Fruit fly (Drosophila melanogaster): Measurements from ENCODE around the gene CG9259.
A peak's percentile ranks its signal among the peaks of the same experiment; 100 is the strongest.

Gene CG9259

DNA sequence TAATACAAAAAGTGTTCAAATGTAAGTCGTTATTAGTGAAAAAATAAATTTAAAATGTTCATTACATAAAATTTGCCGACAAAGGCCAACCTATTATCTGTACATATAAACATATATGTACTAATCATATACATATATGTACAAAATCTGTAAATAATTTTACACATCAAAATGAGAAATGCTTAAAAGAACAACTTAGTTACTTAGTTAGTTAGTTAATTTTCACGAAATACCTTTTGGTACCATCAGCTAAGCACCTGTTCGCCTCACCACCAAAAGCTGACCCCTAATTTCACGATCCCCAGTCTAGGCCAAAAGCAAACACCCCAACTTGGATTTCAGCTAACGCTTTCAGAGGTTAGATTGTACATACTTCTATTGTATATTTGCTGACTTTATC is at the start of gene CG9259:
TSS of gene CG9259 (plus strand) at position 301 of the 400 bp plus-strand sequence.
- TF ChIP-seq Abd-B (GFP tag; optimal IDR thresholded peaks at IDR 0.05) (no peak), pan (optimal IDR thresholded peaks at IDR 0.05) (no peak), N (GFP tag; optimal IDR thresholded peaks at IDR 0.05) (no peak), CrebA (GFP tag; optimal IDR thresholded peaks at IDR 0.05; ENCODE audit: borderline replicate concordance) (no peak), br (GFP tag; optimal IDR thresholded peaks at IDR 0.05) (no peak), Dfd (GFP tag; optimal IDR thresholded peaks at IDR 0.05) (no peak), HLH106 (tag; optimal IDR thresholded peaks at IDR 0.05) (no peak), Hr78 (GFP tag; optimal IDR thresholded peaks at IDR 0.05) (no peak), dl (GFP tag; optimal IDR thresholded peaks at IDR 0.05; ENCODE audit: insufficient read depth in 1 of 2, partially characterized antibody in 2 of 2) (no peak), Mio (GFP tag; optimal IDR thresholded peaks at IDR 0.05) (no peak), rgr (GFP tag; optimal IDR thresholded peaks at IDR 0.05) (no peak)

DNA sequence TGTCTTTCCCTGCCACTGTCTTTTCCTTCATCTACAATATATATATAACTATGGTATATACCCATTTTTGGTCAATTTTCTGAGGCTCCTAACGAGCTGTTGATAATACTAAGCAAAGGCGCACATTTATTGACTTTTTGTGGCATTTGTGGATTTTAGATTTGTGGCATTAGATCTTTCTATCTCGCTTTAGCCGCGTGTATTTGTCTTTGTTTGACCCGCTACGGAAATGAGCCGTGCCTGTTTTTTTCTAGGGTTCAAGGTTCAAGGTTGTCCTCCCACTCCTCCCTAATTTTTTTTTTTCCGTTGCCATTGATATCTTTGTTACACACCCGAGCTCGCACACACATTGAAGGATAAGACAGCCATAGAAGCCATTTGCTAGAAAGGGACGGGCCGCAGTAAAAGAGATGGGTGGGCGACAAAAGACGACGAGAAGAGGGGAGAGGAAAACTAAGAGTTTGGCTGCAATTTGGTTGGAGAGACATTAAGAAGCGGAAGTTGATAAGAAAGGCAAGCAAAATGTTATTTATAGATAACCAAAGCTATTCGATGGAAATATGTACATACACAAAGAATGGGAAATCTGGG is 49.5 kb upstream of the CG9259 start:
- no peak for TF ChIP-seq CG32264 (GFP tag; optimal IDR thresholded peaks at IDR 0.05)
- no peak for TF ChIP-seq Mio (GFP tag; optimal IDR thresholded peaks at IDR 0.05)
- no peak for TF ChIP-seq tai (GFP tag; optimal IDR thresholded peaks at IDR 0.05)
- no peak for TF ChIP-seq CG9705 (GFP tag; optimal IDR thresholded peaks at IDR 0.05)
- no peak for TF ChIP-seq CrebA (GFP tag; optimal IDR thresholded peaks at IDR 0.05; ENCODE audit: borderline replicate concordance)
- no peak for TF ChIP-seq woc (GFP tag; optimal IDR thresholded peaks at IDR 0.05)
- no peak for TF ChIP-seq Sp1 (GFP tag; optimal IDR thresholded peaks at IDR 0.05)
- no peak for TF ChIP-seq pan (optimal IDR thresholded peaks at IDR 0.05)
- TF ChIP-seq fru (GFP tag; optimal IDR thresholded peaks at IDR 0.05): no peak
- TF ChIP-seq Vsx2 (GFP tag; optimal IDR thresholded peaks at IDR 0.05; ENCODE audit: partially characterized antibody): no peak
- TF ChIP-seq jim (GFP tag; optimal IDR thresholded peaks at IDR 0.05): no peak
- no peak for TF ChIP-seq rgr (GFP tag; optimal IDR thresholded peaks at IDR 0.05)
- TF ChIP-seq Jra (GFP tag; optimal IDR thresholded peaks at IDR 0.05): no peak
- no peak for TF ChIP-seq dmrt93B (GFP tag; optimal IDR thresholded peaks at IDR 0.05)
- TF ChIP-seq lola (GFP tag; optimal IDR thresholded peaks at IDR 0.05): no peak
- no peak for TF ChIP-seq sage (GFP tag; optimal IDR thresholded peaks at IDR 0.05)
- no peak for TF ChIP-seq psq (GFP tag; optimal IDR thresholded peaks at IDR 0.05)

DNA sequence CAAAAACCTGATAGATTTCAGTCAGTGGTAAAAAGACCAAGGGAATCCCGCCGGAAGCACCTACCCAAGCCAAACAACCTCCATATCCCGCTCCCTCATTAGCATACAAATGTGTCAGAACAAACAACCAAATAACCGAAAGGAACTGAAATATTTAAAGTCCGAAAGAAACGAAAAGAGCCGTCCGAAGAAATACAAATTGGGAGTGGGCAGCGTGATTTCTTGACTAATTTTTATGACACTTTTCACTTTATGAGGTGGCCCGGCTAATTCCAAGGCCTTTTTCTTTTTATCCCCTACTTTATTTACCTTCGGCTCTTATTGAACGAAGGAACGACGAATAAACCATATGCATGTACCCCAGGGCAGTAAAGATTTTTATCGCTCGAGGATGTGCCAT is 48.5 kb upstream of the CG9259 start:
- TF ChIP-seq lola (GFP tag; optimal IDR thresholded peaks at IDR 0.05): no peak
- no peak for TF ChIP-seq HLH106 (tag; optimal IDR thresholded peaks at IDR 0.05)
- no peak for TF ChIP-seq woc (GFP tag; optimal IDR thresholded peaks at IDR 0.05)
- no peak for TF ChIP-seq CG9705 (GFP tag; optimal IDR thresholded peaks at IDR 0.05)
- TF ChIP-seq foxo (GFP tag; optimal IDR thresholded peaks at IDR 0.05): no peak
- no peak for TF ChIP-seq jim (GFP tag; optimal IDR thresholded peaks at IDR 0.05)
- no peak for TF ChIP-seq CrebA (GFP tag; optimal IDR thresholded peaks at IDR 0.05; ENCODE audit: borderline replicate concordance)
- no peak for TF ChIP-seq Jra (GFP tag; optimal IDR thresholded peaks at IDR 0.05)
- no peak for TF ChIP-seq ey (GFP tag; optimal IDR thresholded peaks at IDR 0.05)
- no peak for TF ChIP-seq pan (optimal IDR thresholded peaks at IDR 0.05)
- no peak for TF ChIP-seq psq (GFP tag; optimal IDR thresholded peaks at IDR 0.05)

DNA sequence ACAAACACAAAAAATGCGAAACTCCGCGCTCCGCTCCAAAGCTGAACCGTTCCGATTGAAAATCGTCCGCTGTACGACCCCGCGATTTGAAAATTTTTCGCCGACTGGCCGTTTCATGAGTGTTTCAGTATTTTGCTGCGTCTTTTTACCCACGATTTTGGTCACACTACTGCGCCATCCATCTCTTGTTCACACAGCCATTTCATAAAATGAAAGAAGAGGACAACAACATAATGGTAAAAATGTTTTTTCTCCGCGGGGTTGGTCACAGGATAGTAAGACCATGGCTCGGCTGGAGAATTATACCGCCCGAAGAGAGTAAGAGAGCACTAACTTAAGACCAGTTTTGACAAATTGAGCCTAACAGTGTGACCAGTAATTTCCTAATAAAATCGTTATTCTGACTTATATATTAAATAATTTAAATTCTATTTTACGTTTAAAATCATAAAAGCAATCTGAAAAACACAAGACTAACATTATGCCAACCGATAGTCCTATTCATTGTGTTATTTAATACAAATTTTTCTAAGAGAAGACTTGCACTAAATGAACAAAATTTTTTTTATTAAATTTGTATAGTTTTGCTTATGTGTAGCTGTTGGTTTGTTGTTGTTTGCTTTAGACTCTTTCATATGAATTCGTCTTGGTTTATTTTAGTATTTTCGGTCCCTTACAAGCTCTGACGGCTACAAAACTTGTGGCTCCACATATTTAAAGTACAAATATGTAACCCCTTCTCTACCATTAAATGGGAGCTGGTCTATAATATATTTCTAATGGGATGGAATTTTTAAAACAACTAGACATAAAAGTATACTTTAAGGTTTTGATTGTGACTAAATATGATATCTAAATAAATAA is 37.1 kb upstream of the CG9259 start, which contains the start of gene CG42238:
TSS of gene CG42238 (minus strand) at position 292 of the 864 bp plus-strand sequence.
- TF ChIP-seq HLH106 (tag; optimal IDR thresholded peaks at IDR 0.05) (peak; percentile 2), Rel (GFP tag; optimal IDR thresholded peaks at IDR 0.05) (no peak), Rel (tag; optimal IDR thresholded peaks at IDR 0.05) (peak; percentile 31), Hr83 (GFP tag; optimal IDR thresholded peaks at IDR 0.05; ENCODE audit: poor library complexity, severe bottlenecking) (peak; percentile 36), Jra (GFP tag; optimal IDR thresholded peaks at IDR 0.05) (no peak), sage (GFP tag; optimal IDR thresholded peaks at IDR 0.05) (no peak), CG9705 (GFP tag; optimal IDR thresholded peaks at IDR 0.05) (no peak), Sp1 (GFP tag; optimal IDR thresholded peaks at IDR 0.05) (peak; percentile 8), dl (GFP tag; optimal IDR thresholded peaks at IDR 0.05; ENCODE audit: insufficient read depth in 1 of 2, partially characterized antibody in 2 of 2) (peak in 1 of 2 experiments; percentile 39), psq (GFP tag; optimal IDR thresholded peaks at IDR 0.05) (peak; percentile 21), sv (GFP tag; optimal IDR thresholded peaks at IDR 0.05) (no peak), rgr (GFP tag; optimal IDR thresholded peaks at IDR 0.05) (peak; percentile 31), foxo (GFP tag; optimal IDR thresholded peaks at IDR 0.05) (peak in 1 of 2 experiments; percentile 4)

All from whole organism, wandering third instar larva.